Fruit fly (Drosophila melanogaster): ENCODE measurements around the gene Mink.

Mink gene

dm6 chr3R:24908034-24908433 lies 14.2 kb upstream of the Mink start:
- no peak for TF ChIP-seq noc (tag; optimal IDR thresholded peaks at IDR 0.05)

DNA sequence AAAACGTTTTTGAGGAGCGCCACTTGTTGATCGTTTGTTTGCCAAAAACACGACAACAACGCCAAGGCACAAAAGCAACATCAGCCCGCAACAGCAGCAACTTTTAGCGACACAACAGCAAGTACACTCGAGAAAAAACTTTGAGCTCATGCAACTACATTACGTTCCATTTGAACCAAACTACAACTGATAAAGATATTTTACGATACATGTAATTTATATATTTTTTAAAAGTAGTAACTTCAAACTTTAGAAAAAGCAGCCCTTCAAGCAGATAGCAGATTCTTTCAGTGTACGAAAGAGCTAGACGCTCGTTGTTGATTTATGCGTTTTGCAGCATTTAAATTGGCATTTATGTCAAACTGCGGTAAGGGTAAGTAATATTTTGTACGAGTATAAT lies 12.2 kb upstream of the Mink start:
- no peak for TF ChIP-seq noc (tag; optimal IDR thresholded peaks at IDR 0.05)

- no peak for TF ChIP-seq noc (tag; optimal IDR thresholded peaks at IDR 0.05)
Observed at dm6 chr3R:24914864-24915263, 7.4 kb upstream of the Mink start.

dm6 chr3R:24917814-24918636 lies 4.2 kb upstream of the Mink start, which contains the start of the genes PIG-S, sud1 and CG11168:
PIG-S (minus strand) TSS chr3R:24917864.
sud1 (minus strand) TSS chr3R:24917864.
CG11168 (plus strand) TSS chr3R:24918106.
- peak; percentile 50 for TF ChIP-seq noc (tag; optimal IDR thresholded peaks at IDR 0.05)

DNA sequence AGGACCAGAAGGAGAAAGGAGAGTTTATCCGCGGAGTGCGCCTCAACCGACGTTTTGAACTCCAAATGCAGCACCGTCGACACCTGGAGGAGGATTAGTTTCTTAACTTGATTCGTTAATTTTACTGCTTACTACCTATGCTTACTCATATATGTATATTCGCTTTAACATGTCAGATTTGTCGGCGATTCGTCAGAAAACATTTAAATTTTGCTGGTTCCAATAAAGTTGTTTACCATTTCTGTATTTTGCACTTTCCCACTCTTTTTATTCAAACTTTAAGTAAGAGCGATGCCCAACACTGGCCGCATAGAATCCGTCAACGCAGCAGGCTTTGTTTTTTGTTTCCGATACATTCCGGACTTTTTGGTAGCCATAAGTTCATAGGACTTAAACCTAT lies 2.6 kb downstream of the Mink start, which contains the start of gene Trf4-2:
Trf4-2 (plus strand) TSS at position 301 of the 400 bp plus-strand sequence.
- TF ChIP-seq noc (tag; optimal IDR thresholded peaks at IDR 0.05) = no peak

dm6 chr3R:24926752-24927320 lies 4.6 kb downstream of the Mink start:
- TF ChIP-seq noc (tag; optimal IDR thresholded peaks at IDR 0.05) = no peak

DNA sequence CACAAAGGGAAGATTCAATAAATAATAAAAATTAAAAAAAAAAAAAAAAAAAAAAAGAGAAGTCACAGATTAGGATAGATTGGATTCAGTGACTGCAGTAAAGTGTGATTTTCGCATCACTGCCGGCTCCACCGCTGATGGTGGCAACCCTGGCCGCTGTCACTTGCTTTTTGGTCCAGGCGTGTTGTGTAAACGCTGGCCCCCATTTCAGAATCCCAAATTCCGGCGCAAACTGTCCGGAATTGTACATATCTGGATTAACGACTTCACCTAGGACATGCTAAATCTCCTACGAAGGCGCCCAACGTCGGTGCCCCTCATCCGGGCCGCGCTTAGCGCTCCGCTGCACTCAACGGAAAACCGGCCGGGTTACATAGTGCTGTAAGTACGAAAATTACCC lies 9.6 kb downstream of the Mink start, which contains the start of gene CG11771:
CG11771 (plus strand) TSS at position 155 of the 400 bp plus-strand sequence.
- TF ChIP-seq noc (tag; optimal IDR thresholded peaks at IDR 0.05) = no peak

dm6 chr3R:24934542-24934941 lies 12.3 kb downstream of the Mink start:
- peak; percentile 14 for TF ChIP-seq noc (tag; optimal IDR thresholded peaks at IDR 0.05)

dm6 chr3R:24935758-24936157 lies 13.5 kb downstream of the Mink start:
- TF ChIP-seq noc (tag; optimal IDR thresholded peaks at IDR 0.05) = no peak

DNA sequence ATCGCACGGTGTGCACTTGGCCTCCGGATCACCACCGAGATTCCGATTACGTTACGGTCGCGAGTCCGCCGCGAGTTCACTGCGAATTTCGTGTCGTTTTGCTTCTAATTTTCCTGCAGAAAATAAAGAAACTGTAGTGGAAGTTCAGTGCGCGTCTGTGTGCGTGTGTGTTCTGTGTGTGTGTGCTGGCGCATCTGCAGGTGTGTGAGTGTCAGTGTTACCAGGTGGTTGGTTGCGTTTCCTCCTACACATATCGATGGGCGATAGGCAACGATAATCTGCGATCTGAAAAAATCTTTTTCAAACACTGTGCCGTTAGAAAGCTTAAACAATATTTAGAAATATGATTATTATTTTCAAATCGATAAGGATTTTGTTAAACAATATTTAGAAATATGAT lies 15.8 kb downstream of the Mink start, which contains the start of gene Osbp:
Osbp (minus strand) TSS at position 174 of the 400 bp plus-strand sequence.
- peak; percentile 2 for TF ChIP-seq noc (tag; optimal IDR thresholded peaks at IDR 0.05)

dm6 chr3R:24944920-24945853 lies 22.9 kb downstream of the Mink start, which contains the start of the genes ssh and Nmnat:
ssh (minus strand) TSS chr3R:24944956.
Nmnat (plus strand) TSS chr3R:24945237.
- TF ChIP-seq noc (tag; optimal IDR thresholded peaks at IDR 0.05) = peak; percentile 59

DNA sequence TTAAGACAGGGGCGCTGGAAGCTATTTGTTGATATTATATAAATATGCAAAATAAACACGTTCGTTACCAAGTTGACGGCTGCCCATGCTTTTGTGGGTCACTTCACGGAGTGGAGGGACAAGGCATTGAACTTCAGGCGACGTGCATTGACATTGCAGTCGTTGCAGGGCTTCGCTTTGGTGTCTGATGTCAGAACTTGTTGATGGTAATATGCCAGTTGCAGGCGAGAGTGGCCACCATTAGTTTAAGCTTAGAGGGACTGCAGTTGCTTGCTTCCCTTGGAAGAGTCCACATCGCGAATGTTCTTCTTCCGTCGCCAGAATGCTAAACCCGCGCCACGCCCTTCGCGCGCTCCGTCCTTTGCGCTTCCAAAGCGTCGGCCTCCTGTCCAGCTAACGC lies 25.1 kb downstream of the Mink start, which contains the start of gene mah:
mah (plus strand) TSS at position 301 of the 400 bp plus-strand sequence.
- no peak for TF ChIP-seq noc (tag; optimal IDR thresholded peaks at IDR 0.05)

dm6 chr3R:24953152-24953551 lies 30.9 kb downstream of the Mink start:
- no peak for TF ChIP-seq noc (tag; optimal IDR thresholded peaks at IDR 0.05)

DNA sequence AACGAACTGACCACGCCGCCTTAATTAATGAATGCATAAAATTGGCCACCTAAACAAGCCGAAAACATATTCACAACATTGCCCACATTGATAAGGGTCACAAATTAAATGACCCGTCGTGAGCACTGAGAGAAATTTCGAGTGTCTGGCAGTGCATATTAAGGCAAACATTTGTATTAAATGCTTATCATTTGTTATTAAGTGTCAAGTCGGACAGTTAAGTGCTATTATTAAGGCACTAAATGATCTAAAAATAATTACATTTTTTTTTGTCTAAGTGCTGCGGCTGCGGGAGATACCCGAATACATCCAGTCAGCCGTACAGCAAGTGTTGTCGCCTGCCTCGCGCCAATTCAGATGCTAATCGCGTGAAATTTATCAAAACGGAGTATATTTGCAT lies 40.2 kb downstream of the Mink start:
- TF ChIP-seq noc (tag; optimal IDR thresholded peaks at IDR 0.05) = peak; percentile 87

DNA sequence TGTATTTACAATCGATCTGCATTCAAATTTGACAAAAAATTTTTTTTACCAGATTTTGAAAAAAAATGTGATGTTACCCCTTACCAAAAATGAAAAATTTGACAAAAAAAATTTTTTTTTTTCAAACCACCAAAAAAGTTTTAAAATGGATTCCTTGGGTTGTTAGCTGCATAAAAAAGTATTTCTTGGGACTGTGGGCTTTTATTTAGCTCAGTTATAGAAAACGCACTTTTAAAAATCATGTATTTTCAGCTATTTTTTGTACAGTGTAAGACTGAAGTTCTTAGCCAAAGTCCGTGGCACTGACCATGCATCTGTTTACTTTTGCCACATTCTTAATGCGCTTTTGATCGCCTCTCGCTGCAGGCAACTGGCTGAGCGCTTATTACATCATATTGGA lies 43.1 kb downstream of the Mink start:
- TF ChIP-seq noc (tag; optimal IDR thresholded peaks at IDR 0.05) = no peak

dm6 chr3R:24966578-24966977 lies 44.3 kb downstream of the Mink start:
- no peak for TF ChIP-seq noc (tag; optimal IDR thresholded peaks at IDR 0.05)
